Worm (Caenorhabditis elegans) whole organism, L2 larva: Measurements from ENCODE around the gene sur-5.

Source experiments
- ceh-16 ChIP-seq: fragments of 150-350 bp; optimal IDR thresholded peaks from 2 replicates; lab custom pipeline; 2014; ENCODE audit warnings: missing biosample characterization, missing genetic modification characterization
- elt-3 ChIP-seq: sonication (generic microtip); optimal IDR thresholded peaks from 2 replicates; lab custom pipeline; 2017; ENCODE audit warnings: missing biosample characterization, missing genetic modification characterization
- lin-11 ChIP-seq: fragments of 150-350 bp; sonication (generic microtip); optimal IDR thresholded peaks from 2 replicates; lab custom pipeline; 2014; ENCODE audit warnings: missing biosample characterization, missing genetic modification characterization, inconsistent platforms, mixed read lengths
- mdl-1 ChIP-seq, 2 experiments: fragments of 150-350 bp in 1 of 2; sonication (generic microtip) in 1 of 2; optimal IDR thresholded peaks; 2 replicates each; lab custom pipeline; 2017; ENCODE audit warnings: missing biosample characterization in 2 of 2, missing genetic modification characterization in 2 of 2
- nhr-12 ChIP-seq: fragments of 150-350 bp; optimal IDR thresholded peaks from 2 replicates; lab custom pipeline; 2014; ENCODE audit warnings: missing biosample characterization, missing genetic modification characterization
- nhr-237 ChIP-seq: fragments of 150-350 bp; optimal IDR thresholded peaks from 2 replicates; lab custom pipeline; 2014; ENCODE audit warnings: missing biosample characterization, missing genetic modification characterization
- nhr-77 ChIP-seq: fragments of 150-350 bp; optimal IDR thresholded peaks from 2 replicates; lab custom pipeline; 2014; ENCODE audit warnings: missing biosample characterization, missing genetic modification characterization
- sma-3 ChIP-seq: sonication (generic microtip); optimal IDR thresholded peaks from 2 replicates; lab custom pipeline; 2016; ENCODE audit warnings: missing genetic modification reagents, missing genetic modification characterization, missing compliant biosample characterization
- unc-39 ChIP-seq: fragments of 150-350 bp; optimal IDR thresholded peaks from 2 replicates; lab custom pipeline; 2014; ENCODE audit warnings: missing biosample characterization, missing genetic modification characterization
- zag-1 ChIP-seq: fragments of 150-350 bp; optimal IDR thresholded peaks from 2 replicates; lab custom pipeline; 2014; ENCODE audit warnings: missing biosample characterization, missing genetic modification characterization

DNA sequence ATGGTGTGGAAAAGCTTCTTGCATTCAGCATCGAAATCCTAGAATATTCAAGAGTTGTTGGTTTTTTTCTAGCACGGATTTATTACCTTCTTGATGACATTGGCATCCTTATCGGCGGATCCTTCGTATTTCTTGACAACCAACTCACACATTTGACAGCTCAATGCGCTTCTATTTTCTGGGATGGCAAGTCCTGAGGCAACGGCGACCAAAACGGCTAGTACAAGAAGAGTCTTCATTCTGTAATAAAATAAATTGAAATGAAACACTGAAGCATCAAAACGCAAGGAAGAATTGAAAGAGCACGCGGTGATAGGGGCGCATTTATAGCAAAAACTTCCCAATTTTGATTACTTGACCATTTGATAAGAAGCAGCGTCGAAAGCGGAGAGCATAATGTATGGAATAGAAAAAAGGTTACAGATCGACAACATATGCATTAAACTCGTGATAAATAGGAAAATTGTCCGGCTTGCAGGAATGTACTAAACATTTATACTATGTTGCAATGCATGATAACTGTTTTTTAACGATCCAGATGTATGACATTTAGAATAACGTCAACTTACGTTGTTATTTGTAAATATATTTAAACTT, 14.8 kb upstream of the sur-5 start, which contains the start of gene spp-5:
- TF ChIP-seq mdl-1 (tag; optimal IDR thresholded peaks at IDR 0.05; lab: Kevin White, UChicago) (no peak), zag-1 (tag; lab: Kevin White, UChicago) (no peak), elt-3 (tag; lab: Kevin White, UChicago) (no peak), ceh-16 (no peak), lin-11 (tag; lab: Kevin White, UChicago) (no peak), nhr-237 (tag; lab: Kevin White, UChicago) (no peak), nhr-12 (no peak), sma-3 (GFP tag; lab: Kevin White, UChicago) (no peak), unc-39 (tag; lab: Kevin White, UChicago) (no peak), nhr-77 (no peak)
